Worm (Caenorhabditis elegans): Measurements from ENCODE around the gene asp-6.

The asp-6 gene

ce11 chrV:8259016-8259415 is 9.7 kb downstream of the asp-6 start, which contains the start of gene C16D9.1:
C16D9.1 (plus strand) TSS chrV:8259316.
- TF ChIP-seq cog-1 (tag; optimal IDR thresholded peaks at IDR 0.05) (no peak), ztf-23 (GFP tag; IDR thresholded peaks at IDR 0.05) (no peak), klf-2 (GFP tag; conservative IDR thresholded peaks at IDR 0.05) (no peak), ref-1 (GFP tag; conservative IDR thresholded peaks at IDR 0.05) (no peak), med-1 (GFP tag; optimal IDR thresholded peaks at IDR 0.05; ENCODE audit: insufficient read depth) (no peak), flt-1 (GFP tag; IDR thresholded peaks at IDR 0.05) (no peak), tab-1 (GFP tag; IDR thresholded peaks at IDR 0.05) (no peak), T22C8.4 (GFP tag; IDR thresholded peaks at IDR 0.05) (no peak), ztf-29 (GFP tag; IDR thresholded peaks at IDR 0.05) (no peak)

ce11 chrV:8254973-8255372 is 13.8 kb downstream of the asp-6 start:
- TF ChIP-seq ztf-29 (GFP tag; IDR thresholded peaks at IDR 0.05) = no peak
- no peak for TF ChIP-seq med-1 (GFP tag; optimal IDR thresholded peaks at IDR 0.05; ENCODE audit: insufficient read depth)
- TF ChIP-seq cog-1 (tag; optimal IDR thresholded peaks at IDR 0.05) = no peak
- no peak for TF ChIP-seq ref-1 (GFP tag; conservative IDR thresholded peaks at IDR 0.05)
- TF ChIP-seq T22C8.4 (GFP tag; IDR thresholded peaks at IDR 0.05) = no peak
- TF ChIP-seq flt-1 (GFP tag; IDR thresholded peaks at IDR 0.05) = no peak
- TF ChIP-seq ztf-23 (GFP tag; IDR thresholded peaks at IDR 0.05) = no peak
- TF ChIP-seq tab-1 (GFP tag; IDR thresholded peaks at IDR 0.05) = no peak
- TF ChIP-seq klf-2 (GFP tag; conservative IDR thresholded peaks at IDR 0.05) = no peak

- TF ChIP-seq med-1 (GFP tag; optimal IDR thresholded peaks at IDR 0.05; ENCODE audit: insufficient read depth) = no peak
- no peak for TF ChIP-seq tab-1 (GFP tag; IDR thresholded peaks at IDR 0.05)
- TF ChIP-seq ref-1 (GFP tag; conservative IDR thresholded peaks at IDR 0.05) = no peak
- no peak for TF ChIP-seq cog-1 (tag; optimal IDR thresholded peaks at IDR 0.05)
- no peak for TF ChIP-seq ztf-23 (GFP tag; IDR thresholded peaks at IDR 0.05)
- no peak for TF ChIP-seq klf-2 (GFP tag; conservative IDR thresholded peaks at IDR 0.05)
- TF ChIP-seq flt-1 (GFP tag; IDR thresholded peaks at IDR 0.05) = no peak
- TF ChIP-seq ztf-29 (GFP tag; IDR thresholded peaks at IDR 0.05) = no peak
- no peak for TF ChIP-seq T22C8.4 (GFP tag; IDR thresholded peaks at IDR 0.05)
Measured at ce11 chrV:8253946-8254345, 14.8 kb downstream of the asp-6 start.

ce11 chrV:8252532-8252931 is 16.2 kb downstream of the asp-6 start:
- TF ChIP-seq tab-1 (GFP tag; IDR thresholded peaks at IDR 0.05) (no peak), ztf-23 (GFP tag; IDR thresholded peaks at IDR 0.05) (no peak), med-1 (GFP tag; optimal IDR thresholded peaks at IDR 0.05; ENCODE audit: insufficient read depth) (no peak), cog-1 (tag; optimal IDR thresholded peaks at IDR 0.05) (no peak), ztf-29 (GFP tag; IDR thresholded peaks at IDR 0.05) (no peak), flt-1 (GFP tag; IDR thresholded peaks at IDR 0.05) (no peak), T22C8.4 (GFP tag; IDR thresholded peaks at IDR 0.05) (no peak), ref-1 (GFP tag; conservative IDR thresholded peaks at IDR 0.05) (no peak), klf-2 (GFP tag; conservative IDR thresholded peaks at IDR 0.05) (no peak)

ce11 chrV:8251075-8251474 is 17.7 kb downstream of the asp-6 start:
- TF ChIP-seq ref-1 (GFP tag; conservative IDR thresholded peaks at IDR 0.05) (no peak), cog-1 (tag; optimal IDR thresholded peaks at IDR 0.05) (no peak), tab-1 (GFP tag; IDR thresholded peaks at IDR 0.05) (no peak), flt-1 (GFP tag; IDR thresholded peaks at IDR 0.05) (no peak), T22C8.4 (GFP tag; IDR thresholded peaks at IDR 0.05) (no peak), ztf-23 (GFP tag; IDR thresholded peaks at IDR 0.05) (no peak), klf-2 (GFP tag; conservative IDR thresholded peaks at IDR 0.05) (no peak), ztf-29 (GFP tag; IDR thresholded peaks at IDR 0.05) (no peak), med-1 (GFP tag; optimal IDR thresholded peaks at IDR 0.05; ENCODE audit: insufficient read depth) (no peak)

ce11 chrV:8250208-8250607 is 18.5 kb downstream of the asp-6 start, which contains the start of gene C16D9.6:
C16D9.6 (minus strand) TSS chrV:8250308.
- TF ChIP-seq med-1 (GFP tag; optimal IDR thresholded peaks at IDR 0.05; ENCODE audit: insufficient read depth) (no peak), cog-1 (tag; optimal IDR thresholded peaks at IDR 0.05) (no peak), T22C8.4 (GFP tag; IDR thresholded peaks at IDR 0.05) (no peak)

- TF ChIP-seq ztf-23 (GFP tag; IDR thresholded peaks at IDR 0.05) (no peak), flt-1 (GFP tag; IDR thresholded peaks at IDR 0.05) (0 out of 2 replicates have a peak, but pooled peaks have one; percentile 36)
Measured at ce11 chrV:8247311-8248105, 21.2 kb downstream of the asp-6 start.

ce11 chrV:8245457-8245856 is 23.3 kb downstream of the asp-6 start, which contains the start of gene C16D9.5:
C16D9.5 (minus strand) TSS chrV:8245557.
- TF ChIP-seq flt-1 (GFP tag; IDR thresholded peaks at IDR 0.05) = no peak
- no peak for TF ChIP-seq cog-1 (tag; optimal IDR thresholded peaks at IDR 0.05)
- TF ChIP-seq klf-2 (GFP tag; conservative IDR thresholded peaks at IDR 0.05) = no peak
- no peak for TF ChIP-seq tab-1 (GFP tag; IDR thresholded peaks at IDR 0.05)
- no peak for TF ChIP-seq med-1 (GFP tag; optimal IDR thresholded peaks at IDR 0.05; ENCODE audit: insufficient read depth)
- no peak for TF ChIP-seq ref-1 (GFP tag; conservative IDR thresholded peaks at IDR 0.05)
- no peak for TF ChIP-seq ztf-23 (GFP tag; IDR thresholded peaks at IDR 0.05)
- no peak for TF ChIP-seq T22C8.4 (GFP tag; IDR thresholded peaks at IDR 0.05)

ce11 chrV:8243201-8243600 is 25.5 kb downstream of the asp-6 start:
- TF ChIP-seq flt-1 (GFP tag; IDR thresholded peaks at IDR 0.05) (no peak), med-1 (GFP tag; optimal IDR thresholded peaks at IDR 0.05; ENCODE audit: insufficient read depth) (no peak), klf-2 (GFP tag; conservative IDR thresholded peaks at IDR 0.05) (no peak), ztf-23 (GFP tag; IDR thresholded peaks at IDR 0.05) (no peak), cog-1 (tag; optimal IDR thresholded peaks at IDR 0.05) (no peak), T22C8.4 (GFP tag; IDR thresholded peaks at IDR 0.05) (no peak), ref-1 (GFP tag; conservative IDR thresholded peaks at IDR 0.05) (no peak), tab-1 (GFP tag; IDR thresholded peaks at IDR 0.05) (no peak), ztf-29 (GFP tag; IDR thresholded peaks at IDR 0.05) (no peak)

- TF ChIP-seq med-1 (GFP tag; optimal IDR thresholded peaks at IDR 0.05; ENCODE audit: insufficient read depth) = no peak
Measured at ce11 chrV:8242798-8243197, 25.9 kb downstream of the asp-6 start, which contains the start of gene C16D9.4. C16D9.4 (minus strand) TSS chrV:8242898.

Data from whole organism, midembryonic.